Fruit fly (Drosophila melanogaster) whole organism, embryonic: ENCODE results near the gene CG17377.

ENCODE experiments used
- Abd-B ChIP-seq: fragments of 200-800 bp; sonication (Bioruptor generic); optimal IDR thresholded peaks from 2 replicates; lab custom pipeline; 2018; ENCODE audit warnings: missing biosample characterization, mild to moderate bottlenecking, missing genetic modification characterization, moderate library complexity
- Bgb ChIP-seq: fragments of 200-800 bp; sonication (Bioruptor generic); IDR thresholded peaks from 2 replicates; pipeline ENCODE4 v1.3.6; 2022; ENCODE audit warnings: missing biosample characterization, missing genetic modification characterization; ENCODE audit not compliant: partially characterized antibody
- CG12391 ChIP-seq: fragments of 200-800 bp; sonication (Bioruptor generic); optimal IDR thresholded peaks from 3 replicates; lab custom pipeline; 2018; ENCODE audit warnings: missing biosample characterization, mild to moderate bottlenecking, missing genetic modification characterization, moderate library complexity
- CG15601 ChIP-seq: fragments of 200-800 bp; sonication (Bioruptor generic); optimal IDR thresholded peaks from 3 replicates; lab custom pipeline; 2019; ENCODE audit warnings: missing biosample characterization, mild to moderate bottlenecking, missing genetic modification characterization, moderate library complexity
- CG17912 ChIP-seq: fragments of 200-800 bp; sonication (Bioruptor generic); optimal IDR thresholded peaks from 2 replicates; lab custom pipeline; 2018; ENCODE audit warnings: missing biosample characterization, mild to moderate bottlenecking, missing genetic modification characterization
- CG18476 ChIP-seq: fragments of 200-800 bp; sonication (Bioruptor generic); optimal IDR thresholded peaks from 2 replicates; lab custom pipeline; 2016; ENCODE audit warnings: missing biosample characterization, mild to moderate bottlenecking, missing genetic modification characterization
- CG6683 ChIP-seq: fragments of 200-800 bp; sonication (Bioruptor generic); optimal IDR thresholded peaks from 2 replicates; lab custom pipeline; 2017; ENCODE audit warnings: missing biosample characterization, mild to moderate bottlenecking, missing genetic modification characterization, missing genetic modification reagents
- Fer2 ChIP-seq: fragments of 200-800 bp; sonication (Bioruptor generic); optimal IDR thresholded peaks from 2 replicates; lab custom pipeline; 2018; ENCODE audit warnings: missing biosample characterization, mild to moderate bottlenecking, missing genetic modification characterization, moderate library complexity
- chinmo ChIP-seq: fragments of 200-800 bp; sonication (Bioruptor generic); IDR thresholded peaks from 4 replicates; pipeline ENCODE4 v1.3.6; 2022; ENCODE audit warnings: missing biosample characterization, missing genetic modification characterization; ENCODE audit not compliant: partially characterized antibody
- gcm2 ChIP-seq: fragments of 200-800 bp; sonication (Bioruptor generic); optimal IDR thresholded peaks from 2 replicates; lab custom pipeline; 2016; ENCODE audit warnings: missing biosample characterization, missing genetic modification characterization
- kah ChIP-seq: fragments of 200-800 bp; sonication (Bioruptor generic); optimal IDR thresholded peaks from 2 replicates; lab custom pipeline; 2018; ENCODE audit warnings: missing biosample characterization, mild to moderate bottlenecking, missing genetic modification characterization
- salm ChIP-seq: fragments of 200-800 bp; sonication (Bioruptor generic); optimal IDR thresholded peaks from 2 replicates; lab custom pipeline; 2018; ENCODE audit warnings: missing biosample characterization, mild to moderate bottlenecking, missing genetic modification characterization
- z ChIP-seq: fragments of 200-800 bp; sonication (Bioruptor generic); IDR thresholded peaks from 3 replicates; pipeline ENCODE4 v1.3.6; 2022; ENCODE audit warnings: missing biosample characterization, missing genetic modification characterization

dm6 chr2L:6772655-6773054 is 30.0 kb downstream of the CG17377 start, which contains the start of gene LUBEL:
- TF ChIP-seq CG6683 (GFP tag; lab: Kevin White, UChicago) (no peak), z (GFP tag; lab: Robert Waterston, UW) (no peak), CG15601 (tag; lab: Kevin White, UChicago) (no peak), CG12391 (tag; lab: Kevin White, UChicago) (no peak), kah (GFP tag; lab: Kevin White, UChicago) (no peak), chinmo (no peak), gcm2 (GFP tag; lab: Kevin White, UChicago) (no peak), CG18476 (GFP tag; lab: Kevin White, UChicago) (no peak), Fer2 (tag; lab: Kevin White, UChicago) (no peak), salm (tag; lab: Kevin White, UChicago) (no peak), Abd-B (GFP tag; lab: Kevin White, UChicago) (no peak), CG17912 (GFP tag; lab: Kevin White, UChicago) (no peak), Bgb (no peak)
